Worm (Caenorhabditis elegans): Measurements from ENCODE around the gene R09F10.1.

- no peak for TF ChIP-seq egl-27 (tag; optimal IDR thresholded peaks at IDR 0.05)
- no peak for TF ChIP-seq hmg-1.1 (GFP tag; IDR thresholded peaks at IDR 0.05)
- TF ChIP-seq unc-62 (GFP tag; optimal IDR thresholded peaks at IDR 0.05 in 1 of 2), result peak in 1 of 2 experiments; percentile 91
- no peak for TF ChIP-seq unc-62 (tag; optimal IDR thresholded peaks at IDR 0.05)
- no peak for TF ChIP-seq ama-1 (optimal IDR thresholded peaks at IDR 0.05)
- no peak for TF ChIP-seq ces-1 (GFP tag; optimal IDR thresholded peaks at IDR 0.05)
- no peak for TF ChIP-seq tag-97 (GFP tag; IDR thresholded peaks at IDR 0.05)
- no peak for TF ChIP-seq nhr-42 (GFP tag; IDR thresholded peaks at IDR 0.05)
- no peak for TF ChIP-seq vab-7 (GFP tag; IDR thresholded peaks at IDR 0.05)
- TF ChIP-seq nhr-237 (tag; optimal IDR thresholded peaks at IDR 0.05), result no peak
- TF ChIP-seq lir-3 (tag; optimal IDR thresholded peaks at IDR 0.05), result no peak
- TF ChIP-seq pha-4 (GFP tag; IDR thresholded peaks at IDR 0.05), result no peak
- no peak for TF ChIP-seq pha-4 (tag; optimal IDR thresholded peaks at IDR 0.05)
Observed at ce11 chrX:8326394-8326793, 3.0 kb downstream of the R09F10.1 start, which contains the start of gene R09F10.8.

All from whole organism, L4 larva.